Fruit fly (Drosophila melanogaster) whole organism, pupa: ENCODE results near the gene CG44139.

Experiments used
- CG10348 ChIP-seq: fragments of 200-800 bp; sonication (Bioruptor generic); IDR thresholded peaks from 2 replicates; pipeline ENCODE4 v1.3.6; 2022; ENCODE audit warnings: missing biosample characterization, missing genetic modification characterization
- CG12605 ChIP-seq: fragments of 200-800 bp; sonication (Bioruptor generic); IDR thresholded peaks from 2 replicates; pipeline ENCODE4 v1.3.6; 2022; ENCODE audit warnings: missing biosample characterization, missing genetic modification characterization
- CG13204 ChIP-seq: fragments of 200-800 bp; sonication (Bioruptor generic); optimal IDR thresholded peaks from 2 replicates; lab custom pipeline; 2018; ENCODE audit warnings: missing biosample characterization, mild to moderate bottlenecking, missing genetic modification characterization, moderate library complexity
- CG14655 ChIP-seq: fragments of 200-800 bp; sonication (Bioruptor generic); optimal IDR thresholded peaks from 3 replicates; lab custom pipeline; 2017; ENCODE audit warnings: mild to moderate bottlenecking, missing biosample characterization, missing genetic modification reagents, missing genetic modification characterization
- CG15710 ChIP-seq: fragments of 200-800 bp; sonication (Bioruptor generic); optimal IDR thresholded peaks from 2 replicates; lab custom pipeline; 2018; ENCODE audit warnings: missing biosample characterization, mild to moderate bottlenecking, missing genetic modification characterization, moderate library complexity
- CG17806 ChIP-seq: fragments of 200-800 bp; sonication (Bioruptor generic); optimal IDR thresholded peaks from 2 replicates; lab custom pipeline; 2018; ENCODE audit warnings: missing biosample characterization, mild to moderate bottlenecking, missing genetic modification characterization, moderate library complexity
- CG32121 ChIP-seq: fragments of 200-800 bp; sonication (Bioruptor generic); IDR thresholded peaks from 2 replicates; pipeline ENCODE4 v1.3.6; 2022; ENCODE audit warnings: missing biosample characterization, missing genetic modification characterization
- CG34367 ChIP-seq: fragments of 200-800 bp; sonication (Bioruptor generic); optimal IDR thresholded peaks from 2 replicates; lab custom pipeline; 2018; ENCODE audit warnings: missing biosample characterization, mild to moderate bottlenecking, missing genetic modification characterization
- CG4496 ChIP-seq: fragments of 200-800 bp; sonication (Bioruptor generic); IDR thresholded peaks from 3 replicates; pipeline ENCODE4 v1.3.6; 2022; ENCODE audit warnings: missing biosample characterization, missing genetic modification characterization
- CG8159 ChIP-seq: fragments of 200-800 bp; sonication (Bioruptor generic); optimal IDR thresholded peaks from 3 replicates; lab custom pipeline; 2018; ENCODE audit warnings: missing biosample characterization, mild to moderate bottlenecking, missing genetic modification characterization, moderate library complexity
- CG8301 ChIP-seq: fragments of 200-800 bp; sonication (Bioruptor generic); optimal IDR thresholded peaks from 2 replicates; lab custom pipeline; 2018; ENCODE audit warnings: missing biosample characterization, mild to moderate bottlenecking, missing genetic modification characterization
- CG9948 ChIP-seq: fragments of 200-800 bp; sonication (Bioruptor generic); optimal IDR thresholded peaks from 2 replicates; lab custom pipeline; 2018; ENCODE audit warnings: missing biosample characterization, mild to moderate bottlenecking, missing genetic modification characterization, moderate library complexity
- D1 ChIP-seq: fragments of 200-800 bp; sonication (Bioruptor generic); optimal IDR thresholded peaks from 2 replicates; lab custom pipeline; 2018; ENCODE audit warnings: missing biosample characterization, mild to moderate bottlenecking, missing genetic modification characterization, moderate library complexity
- EcR ChIP-seq: fragments of 200-800 bp; sonication (Bioruptor generic); optimal IDR thresholded peaks from 3 replicates; lab custom pipeline; 2019; ENCODE audit warnings: missing biosample characterization, missing genetic modification characterization, mild to moderate bottlenecking, moderate library complexity, missing genetic modification reagents
- Ets98B ChIP-seq: fragments of 200-800 bp; sonication (Bioruptor generic); IDR thresholded peaks from 2 replicates; pipeline ENCODE4 v1.3.6; 2022; ENCODE audit warnings: missing biosample characterization, missing genetic modification characterization
- Pif1A ChIP-seq: fragments of 200-800 bp; sonication (Bioruptor generic); optimal IDR thresholded peaks from 3 replicates; lab custom pipeline; 2016; ENCODE audit warnings: missing biosample characterization, missing genetic modification characterization
- Pif1B ChIP-seq: fragments of 200-800 bp; sonication (Bioruptor generic); optimal IDR thresholded peaks from 3 replicates; lab custom pipeline; 2016; ENCODE audit warnings: missing biosample characterization, missing genetic modification characterization
- Snoo ChIP-seq: fragments of 200-800 bp; sonication (Bioruptor generic); optimal IDR thresholded peaks from 3 replicates; lab custom pipeline; 2017; ENCODE audit warnings: missing biosample characterization, mild to moderate bottlenecking, missing genetic modification characterization, inconsistent platforms
- fd96Ca ChIP-seq: fragments of 200-800 bp; sonication (Bioruptor generic); IDR thresholded peaks from 3 replicates; pipeline ENCODE4 v1.3.6; 2022; ENCODE audit warnings: missing biosample characterization, missing genetic modification characterization
- gl ChIP-seq: fragments of 200-800 bp; sonication (Bioruptor generic); optimal IDR thresholded peaks from 2 replicates; lab custom pipeline; 2018; ENCODE audit warnings: missing biosample characterization, mild to moderate bottlenecking, missing genetic modification characterization
- rn ChIP-seq: fragments of 200-800 bp; sonication (Bioruptor generic); IDR thresholded peaks from 2 replicates; pipeline ENCODE4 v1.3.6; 2022; ENCODE audit warnings: missing biosample characterization, missing genetic modification characterization

CG44139 gene

DNA sequence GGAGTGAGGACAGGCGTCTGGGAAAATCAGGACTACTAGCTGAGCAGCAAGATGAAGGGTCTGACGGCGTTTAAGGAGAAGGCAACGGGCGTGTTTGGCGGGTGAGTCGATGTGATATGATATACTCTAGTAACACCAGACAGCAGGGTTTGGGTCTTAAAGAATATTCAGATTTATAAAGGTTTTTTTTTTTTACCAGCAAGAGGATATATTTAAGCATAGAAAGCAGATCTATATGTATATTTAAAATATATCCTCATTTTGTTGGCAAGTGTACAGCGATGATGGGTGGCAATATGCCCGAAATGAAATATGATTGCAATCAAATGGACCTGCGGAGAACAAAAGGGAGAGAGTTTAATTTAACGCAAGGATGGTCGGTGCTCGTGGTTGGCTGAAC is 22.4 kb upstream of the CG44139 start:
- TF ChIP-seq CG12605 (GFP tag; lab: Robert Waterston, UW) (no peak), CG15710 (tag; lab: Kevin White, UChicago) (no peak), Ets98B (no peak), CG17806 (tag; lab: Kevin White, UChicago) (no peak), CG8159 (tag; lab: Kevin White, UChicago) (no peak), CG32121 (no peak), EcR (GFP tag; lab: Kevin White, UChicago) (no peak), rn (GFP tag; lab: Robert Waterston, UW) (no peak)

DNA sequence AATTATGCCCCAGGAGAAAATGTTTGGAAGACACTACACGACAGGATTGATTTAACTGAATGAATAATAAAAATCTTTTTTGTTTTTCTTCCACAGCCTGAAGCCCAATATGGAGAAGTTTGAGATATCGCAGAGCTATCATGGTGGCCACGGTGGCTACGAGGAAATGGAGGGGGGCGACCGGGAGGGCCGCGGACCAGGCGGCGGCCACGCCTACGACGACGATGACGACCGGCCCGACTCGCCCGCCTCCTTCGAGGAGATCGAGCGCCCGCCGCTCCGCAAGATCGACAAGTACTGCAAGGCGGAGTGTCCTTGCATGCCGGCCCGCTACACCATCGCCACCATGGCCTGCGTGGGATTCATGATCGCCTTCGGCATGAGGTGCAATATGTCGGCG is 20.0 kb upstream of the CG44139 start:
- no peak for TF ChIP-seq gl (tag; lab: Kevin White, UChicago)
- no peak for TF ChIP-seq Snoo (tag; lab: Kevin White, UChicago)
- no peak for TF ChIP-seq Ets98B

- TF ChIP-seq CG8159 (tag; lab: Kevin White, UChicago) (no peak), CG4496 (GFP tag; lab: Robert Waterston, UW) (peak; percentile 79), CG13204 (no peak), Ets98B (peak; percentile 68), CG12605 (GFP tag; lab: Robert Waterston, UW) (peak; percentile 40; the same call in 1 of the 2 replicates), fd96Ca (peak; percentile 80; the same call in 2 of the 3 replicates), CG14655 (GFP tag; lab: Kevin White, UChicago) (peak; percentile 53), Pif1A (peak; percentile 17), rn (GFP tag; lab: Robert Waterston, UW) (peak; percentile 69), CG32121 (peak; percentile 83), CG34367 (no peak)
- TF ChIP-seq, all 21 proteins: peak for 8
These were observed 11.5 kb upstream of the CG44139 start for dm6 chr2L:2413093-2413492.

DNA sequence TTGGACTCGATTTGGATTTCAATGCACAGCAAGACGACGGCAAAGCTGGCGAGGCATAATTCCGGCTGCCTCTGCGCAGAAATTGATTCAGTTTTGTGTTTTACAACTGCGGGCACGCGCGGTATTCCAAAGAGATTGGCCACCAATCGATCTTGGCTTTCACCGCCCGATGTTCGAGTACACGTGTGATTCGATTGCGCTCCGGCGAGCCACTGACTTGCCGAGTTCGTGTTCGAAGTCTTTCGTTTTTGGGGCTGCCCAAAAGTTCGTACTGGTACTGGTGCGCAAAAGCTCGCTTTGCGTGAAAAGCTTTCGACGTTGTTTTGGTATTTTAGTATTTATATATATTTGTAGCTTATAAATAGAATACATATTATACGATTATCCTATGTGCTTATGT is 9.5 kb upstream of the CG44139 start, which contains the start of gene CG18641:
Gene CG18641 (minus strand): TSS at position 214 of the 400 bp plus-strand sequence.
- TF ChIP-seq CG4496 (GFP tag; lab: Robert Waterston, UW) = no peak
- no peak for TF ChIP-seq Snoo (tag; lab: Kevin White, UChicago)
- no peak for TF ChIP-seq CG10348 (GFP tag; lab: Robert Waterston, UW)
- no peak for TF ChIP-seq CG15710 (tag; lab: Kevin White, UChicago)
- TF ChIP-seq CG32121 = no peak; the same call in 1 of the 2 replicates
- TF ChIP-seq EcR (GFP tag; lab: Kevin White, UChicago) = no peak
- TF ChIP-seq CG34367 = no peak
- TF ChIP-seq CG14655 (GFP tag; lab: Kevin White, UChicago) = no peak
- TF ChIP-seq CG13204 = no peak
- TF ChIP-seq gl (tag; lab: Kevin White, UChicago) = no peak
- TF ChIP-seq Pif1B = no peak
- no peak; the same call in 1 of the 2 replicates for TF ChIP-seq Ets98B
- no peak for TF ChIP-seq CG8301 (tag; lab: Kevin White, UChicago)
- no peak for TF ChIP-seq CG9948 (tag; lab: Kevin White, UChicago)
- TF ChIP-seq D1 (tag; lab: Kevin White, UChicago) = no peak
- TF ChIP-seq CG8159 (tag; lab: Kevin White, UChicago) = no peak
- TF ChIP-seq Pif1A = no peak

- TF ChIP-seq CG8159 (tag; lab: Kevin White, UChicago) = no peak
- no peak for TF ChIP-seq Pif1A
- TF ChIP-seq CG34367 = no peak
- no peak for TF ChIP-seq CG32121
- TF ChIP-seq CG17806 (tag; lab: Kevin White, UChicago) = no peak
- no peak for TF ChIP-seq CG15710 (tag; lab: Kevin White, UChicago)
- no peak for TF ChIP-seq CG4496 (GFP tag; lab: Robert Waterston, UW)
- TF ChIP-seq EcR (GFP tag; lab: Kevin White, UChicago) = no peak
- no peak for TF ChIP-seq Ets98B
- no peak for TF ChIP-seq CG13204
- TF ChIP-seq D1 (tag; lab: Kevin White, UChicago) = no peak
- no peak for TF ChIP-seq Pif1B
- no peak for TF ChIP-seq CG14655 (GFP tag; lab: Kevin White, UChicago)
- no peak for TF ChIP-seq fd96Ca
- TF ChIP-seq CG10348 (GFP tag; lab: Robert Waterston, UW) = no peak
- no peak for TF ChIP-seq Snoo (tag; lab: Kevin White, UChicago)
- TF ChIP-seq CG8301 (tag; lab: Kevin White, UChicago) = no peak
- no peak for TF ChIP-seq rn (GFP tag; lab: Robert Waterston, UW)
- TF ChIP-seq CG9948 (tag; lab: Kevin White, UChicago) = no peak
- TF ChIP-seq gl (tag; lab: Kevin White, UChicago) = no peak
These were observed 8.0 kb upstream of the CG44139 start, which contains the start of gene CG31948 for dm6 chr2L:2416620-2417019. CG31948 (minus strand) TSS chr2L:2416720.

DNA sequence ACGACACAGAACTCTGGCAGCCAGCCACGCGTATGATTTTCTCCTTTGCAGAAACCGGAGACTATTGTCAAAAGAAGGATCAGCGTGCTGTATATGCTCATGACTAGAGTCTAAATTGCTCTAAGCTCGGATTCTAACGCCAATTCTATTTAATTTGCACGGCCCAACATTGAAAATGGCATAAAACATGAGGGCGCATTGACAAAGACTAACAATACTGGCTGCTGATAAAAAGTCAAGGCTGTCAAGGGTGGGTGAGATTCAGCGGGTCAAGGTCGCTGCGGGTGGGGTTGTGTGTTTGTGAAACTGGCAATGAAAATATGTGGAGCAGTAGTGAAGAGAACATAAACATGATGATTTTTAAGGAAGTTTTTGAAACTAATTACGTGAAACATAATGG is 6.7 kb upstream of the CG44139 start, which contains the start of gene CG34448:
Gene CG34448 (minus strand): TSS at position 101 of the 400 bp plus-strand sequence.
- no peak for TF ChIP-seq CG12605 (GFP tag; lab: Robert Waterston, UW)
- TF ChIP-seq rn (GFP tag; lab: Robert Waterston, UW) = no peak
- no peak for TF ChIP-seq CG9948 (tag; lab: Kevin White, UChicago)
- no peak for TF ChIP-seq CG17806 (tag; lab: Kevin White, UChicago)
- no peak for TF ChIP-seq EcR (GFP tag; lab: Kevin White, UChicago)
- no peak for TF ChIP-seq D1 (tag; lab: Kevin White, UChicago)
- TF ChIP-seq CG8159 (tag; lab: Kevin White, UChicago) = no peak
- TF ChIP-seq Pif1A = no peak
- TF ChIP-seq CG32121 = no peak
- TF ChIP-seq Ets98B = no peak
- no peak for TF ChIP-seq CG14655 (GFP tag; lab: Kevin White, UChicago)
- no peak for TF ChIP-seq CG13204
- no peak for TF ChIP-seq CG4496 (GFP tag; lab: Robert Waterston, UW)
- no peak for TF ChIP-seq CG15710 (tag; lab: Kevin White, UChicago)
- no peak for TF ChIP-seq CG8301 (tag; lab: Kevin White, UChicago)
- TF ChIP-seq fd96Ca = no peak
- no peak for TF ChIP-seq CG34367
- TF ChIP-seq CG10348 (GFP tag; lab: Robert Waterston, UW) = no peak
- TF ChIP-seq, all 21 proteins: peak for 0
